Fruit fly (Drosophila melanogaster): ENCODE measurements around the gene CG17195.

CG17195 gene

dm6 chr3R:25777098-25777497, at the start of gene CG17195:
Gene CG17195 (minus strand): TSS chr3R:25777198.
- TF ChIP-seq dm (GFP tag; optimal IDR thresholded peaks at IDR 0.05): no peak
- TF ChIP-seq CG1832 (GFP tag; optimal IDR thresholded peaks at IDR 0.05): no peak
- TF ChIP-seq Nf-YA (GFP tag; IDR thresholded peaks at IDR 0.05): no peak
- TF ChIP-seq CG12219 (GFP tag; optimal IDR thresholded peaks at IDR 0.05): no peak
- TF ChIP-seq Lhr (GFP tag; optimal IDR thresholded peaks at IDR 0.05): no peak
- TF ChIP-seq nmo (GFP tag; optimal IDR thresholded peaks at IDR 0.05): no peak
- no peak for TF ChIP-seq CG42726 (GFP tag; IDR thresholded peaks at IDR 0.05; ENCODE audit: partially characterized antibody)
- TF ChIP-seq CG14667 (GFP tag; IDR thresholded peaks at IDR 0.05): no peak
- no peak for TF ChIP-seq Sry-β (GFP tag; optimal IDR thresholded peaks at IDR 0.05)
- no peak for TF ChIP-seq pb (GFP tag; optimal IDR thresholded peaks at IDR 0.05)
- no peak for TF ChIP-seq unc-4 (GFP tag; IDR thresholded peaks at IDR 0.05; ENCODE audit: partially characterized antibody)
- TF ChIP-seq bab2 (GFP tag; optimal IDR thresholded peaks at IDR 0.05): no peak
- TF ChIP-seq CG17361 (GFP tag; IDR thresholded peaks at IDR 0.05): no peak
- no peak for TF ChIP-seq CG12942 (GFP tag; optimal IDR thresholded peaks at IDR 0.05)
- TF ChIP-seq CG10267 (tag; optimal IDR thresholded peaks at IDR 0.05): no peak
- TF ChIP-seq chm (GFP tag; IDR thresholded peaks at IDR 0.05): no peak
- no peak for TF ChIP-seq CG18764 (GFP tag; optimal IDR thresholded peaks at IDR 0.05)
- TF ChIP-seq maf-S (GFP tag; optimal IDR thresholded peaks at IDR 0.05): no peak
- TF ChIP-seq CG30403 (GFP tag; optimal IDR thresholded peaks at IDR 0.05): no peak

- TF ChIP-seq CG9797 (GFP tag; optimal IDR thresholded peaks at IDR 0.05) (no peak), slp2 (GFP tag; optimal IDR thresholded peaks at IDR 0.05) (no peak), CG8290 (GFP tag; optimal IDR thresholded peaks at IDR 0.05) (no peak), CG8290 (tag; optimal IDR thresholded peaks at IDR 0.05) (no peak), vnd (GFP tag; IDR thresholded peaks at IDR 0.05; ENCODE audit: partially characterized antibody) (no peak), CG17361 (GFP tag; IDR thresholded peaks at IDR 0.05) (no peak), CG17568 (GFP tag; optimal IDR thresholded peaks at IDR 0.05) (no peak), Fer2 (tag; optimal IDR thresholded peaks at IDR 0.05) (no peak), CG4328 (GFP tag; optimal IDR thresholded peaks at IDR 0.05) (no peak), HLH54F (GFP tag; optimal IDR thresholded peaks at IDR 0.05) (no peak), zfh1 (GFP tag; IDR thresholded peaks at IDR 0.05) (no peak), pita (GFP tag; optimal IDR thresholded peaks at IDR 0.05) (no peak), wor (GFP tag; IDR thresholded peaks at IDR 0.05) (no peak), CG11247 (GFP tag; IDR thresholded peaks at IDR 0.05) (no peak), CG8765 (GFP tag; IDR thresholded peaks at IDR 0.05) (no peak), chm (GFP tag; IDR thresholded peaks at IDR 0.05) (no peak), lmd (GFP tag; IDR thresholded peaks at IDR 0.05) (no peak), psq (GFP tag; optimal IDR thresholded peaks at IDR 0.05) (no peak), CG12071 (GFP tag; optimal IDR thresholded peaks at IDR 0.05) (no peak)
Observed at dm6 chr3R:25815179-25815578, 38.2 kb upstream of the CG17195 start, which contains the start of gene CG14354. Gene CG14354 (plus strand): TSS chr3R:25815479.

- TF ChIP-seq inv (GFP tag; IDR thresholded peaks at IDR 0.05; ENCODE audit: partially characterized antibody) (no peak), Awh (GFP tag; IDR thresholded peaks at IDR 0.05) (no peak), grn (GFP tag; optimal IDR thresholded peaks at IDR 0.05) (no peak), CG8388 (GFP tag; optimal IDR thresholded peaks at IDR 0.05) (no peak), ewg (GFP tag; optimal IDR thresholded peaks at IDR 0.05) (no peak), Mad (GFP tag; optimal IDR thresholded peaks at IDR 0.05) (no peak), CG33557 (GFP tag; optimal IDR thresholded peaks at IDR 0.05) (no peak), fd96Cb (tag; optimal IDR thresholded peaks at IDR 0.05) (no peak), pfk (GFP tag; optimal IDR thresholded peaks at IDR 0.05) (no peak), nerfin-2 (GFP tag; IDR thresholded peaks at IDR 0.05; ENCODE audit: partially characterized antibody) (no peak), tup (GFP tag; optimal IDR thresholded peaks at IDR 0.05) (no peak), Sox102F (GFP tag; optimal IDR thresholded peaks at IDR 0.05) (no peak), CG11560 (tag; IDR thresholded peaks at IDR 0.05) (no peak), H2.0 (GFP tag; IDR thresholded peaks at IDR 0.05) (no peak), CG31365 (tag; optimal IDR thresholded peaks at IDR 0.05) (no peak), zen (tag; optimal IDR thresholded peaks at IDR 0.05) (no peak)
Observed at dm6 chr3R:25811611-25812010, 34.6 kb upstream of the CG17195 start, which contains the start of the genes Acam and CG17770. Gene Acam (plus strand): TSS chr3R:25811911. Gene CG17770 (plus strand): TSS chr3R:25811911.

Data from whole organism, embryonic.